Worm (Caenorhabditis elegans) whole organism, L4 larva: ENCODE measurements around the gene F45E4.5.

Source experiments
- ceh-82 ChIP-seq: sonication (generic microtip); optimal IDR thresholded peaks from 2 replicates; lab custom pipeline; 2017; ENCODE audit warnings: missing biosample characterization, missing genetic modification characterization
- ces-1 ChIP-seq: fragments of 150-350 bp; sonication (generic microtip); optimal IDR thresholded peaks from 4 replicates; lab custom pipeline; 2014; ENCODE audit warnings: missing biosample characterization, missing genetic modification reagents, missing genetic modification characterization
- hif-1 ChIP-seq, 2 experiments: sonication (generic microtip); optimal IDR thresholded peaks; 2 replicates each; lab custom pipeline; 2016 to 2017; ENCODE audit warnings: missing compliant biosample characterization in 2 of 2, missing genetic modification characterization in 2 of 2, missing genetic modification reagents in 2 of 2, missing genotype in 2 of 2, mild to moderate bottlenecking in 1 of 2
- nhr-10 ChIP-seq: fragments of 150-350 bp; optimal IDR thresholded peaks from 2 replicates; lab custom pipeline; 2014; ENCODE audit warnings: missing biosample characterization, missing genetic modification characterization
- nhr-25 ChIP-seq: sonication (generic microtip); optimal IDR thresholded peaks from 2 replicates; lab custom pipeline; 2017; ENCODE audit warnings: missing genetic modification characterization, mild to moderate bottlenecking, missing compliant biosample characterization, antibody characterized with exemption, moderate library complexity, borderline replicate concordance; ENCODE audit not compliant: insufficient read depth
- nhr-77 ChIP-seq: fragments of 150-350 bp; optimal IDR thresholded peaks from 2 replicates; lab custom pipeline; 2014; ENCODE audit warnings: missing biosample characterization, missing genetic modification characterization
- snpc-4 ChIP-seq: fragments of 150-350 bp; optimal IDR thresholded peaks from 2 replicates; lab custom pipeline; 2014; ENCODE audit warnings: missing biosample characterization, missing genetic modification characterization

- no peak for TF ChIP-seq nhr-77
- TF ChIP-seq ces-1 (GFP tag; lab: Kevin White, UChicago), result no peak
- TF ChIP-seq hif-1 (tag; optimal IDR thresholded peaks at IDR 0.05; lab: Kevin White, UChicago), result no peak
- no peak for TF ChIP-seq nhr-25 (tag; lab: Kevin White, UChicago)
- TF ChIP-seq ceh-82 (tag; lab: Kevin White, UChicago), result no peak
- no peak for TF ChIP-seq nhr-10 (tag; lab: Kevin White, UChicago)
- no peak for TF ChIP-seq snpc-4
Measured at ce11 chrIV:7653198-7653597, 24.4 kb upstream of the F45E4.5 start.
